Worm (Caenorhabditis elegans): ENCODE data around the gene C07G3.15.

DNA sequence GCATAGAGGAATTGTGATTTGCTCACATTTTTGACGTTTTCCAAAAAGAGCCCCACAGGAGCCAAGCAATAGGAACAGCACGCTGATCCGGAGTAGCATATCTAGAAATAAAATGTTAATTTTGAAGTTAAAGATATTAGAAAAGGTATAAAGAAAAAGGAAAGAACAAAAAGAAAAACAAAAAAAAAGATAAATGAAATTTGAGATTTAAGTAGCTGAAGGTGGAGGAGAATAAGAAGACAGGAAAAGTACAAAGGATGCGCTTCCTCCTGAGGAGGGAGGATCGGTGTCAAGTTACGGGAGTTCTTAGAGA, 52.0 kb downstream of the C07G3.15 start, which contains the start of gene cfz-2:
- TF ChIP-seq tab-1 (GFP tag; IDR thresholded peaks at IDR 0.05): no peak
- no peak for TF ChIP-seq ztf-23 (GFP tag; IDR thresholded peaks at IDR 0.05)
- TF ChIP-seq ref-1 (GFP tag; conservative IDR thresholded peaks at IDR 0.05): no peak
- TF ChIP-seq med-1 (GFP tag; optimal IDR thresholded peaks at IDR 0.05; ENCODE audit: insufficient read depth): no peak
